Worm (Caenorhabditis elegans): ENCODE data around the gene R03H10.2.

- no peak for TF ChIP-seq ceh-9 (tag; optimal IDR thresholded peaks at IDR 0.05)
- no peak for TF ChIP-seq ama-1 (optimal IDR thresholded peaks at IDR 0.05)
- no peak for TF ChIP-seq ceh-24 (tag; optimal IDR thresholded peaks at IDR 0.05)
- TF ChIP-seq ceh-48 (tag; optimal IDR thresholded peaks at IDR 0.05): no peak
- TF ChIP-seq tbx-7 (tag; optimal IDR thresholded peaks at IDR 0.05): no peak
- no peak for TF ChIP-seq elt-2 (tag; optimal IDR thresholded peaks at IDR 0.05)
- TF ChIP-seq nhr-11 (tag; optimal IDR thresholded peaks at IDR 0.05): no peak
- no peak for TF ChIP-seq dve-1 (tag; optimal IDR thresholded peaks at IDR 0.05)
- TF ChIP-seq fkh-10 (GFP tag; optimal IDR thresholded peaks at IDR 0.05): no peak
Observed at ce11 chrII:4152864-4153263, 2.7 kb upstream of the R03H10.2 start.

Measured in whole organism, late embryonic.